Fruit fly (Drosophila melanogaster): ENCODE data around the gene Ogg1.

DNA sequence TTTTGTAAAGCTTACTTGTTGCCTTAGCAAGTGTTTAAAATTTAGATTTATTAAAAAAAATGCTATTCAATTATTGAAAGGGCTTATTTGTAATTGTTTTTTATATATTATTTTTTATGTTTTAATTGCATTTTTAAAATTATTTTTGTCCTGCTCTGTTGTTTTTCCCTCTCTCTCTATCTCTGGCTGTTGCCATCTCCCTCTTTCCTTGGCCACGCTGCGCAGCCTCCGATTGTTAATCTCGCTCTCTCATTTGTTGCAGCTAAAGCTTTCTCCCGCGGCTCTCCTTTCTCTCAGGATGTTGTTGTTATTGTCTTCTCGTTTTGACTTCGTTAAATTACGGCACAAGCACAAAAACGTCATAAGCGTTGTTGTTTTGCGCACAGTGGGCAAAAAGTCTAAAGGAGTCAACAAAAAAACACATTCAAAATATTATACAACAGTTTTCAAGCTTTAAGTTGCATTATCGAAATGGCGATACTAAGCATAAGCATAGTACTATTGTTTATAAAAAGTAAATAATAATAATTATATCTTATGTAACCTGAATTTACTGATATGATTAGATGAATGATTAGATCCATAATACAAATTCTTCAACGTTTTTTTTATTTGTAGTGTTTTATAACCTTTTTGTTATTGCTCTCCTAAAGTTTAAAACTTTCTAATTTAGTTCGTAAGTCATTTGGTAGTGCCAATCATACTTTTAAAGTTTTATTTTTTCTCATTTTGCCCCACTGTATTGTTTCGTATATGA, 4.1 kb downstream of the Ogg1 start:
- no peak for TF ChIP-seq cad (GFP tag; optimal IDR thresholded peaks at IDR 0.05)
- no peak for TF ChIP-seq br (optimal IDR thresholded peaks at IDR 0.05)
- TF ChIP-seq CG4617 (GFP tag; optimal IDR thresholded peaks at IDR 0.05; ENCODE audit: borderline replicate concordance): no peak
- TF ChIP-seq Drgx (GFP tag; IDR thresholded peaks at IDR 0.05): no peak
- no peak for TF ChIP-seq CG31224 (GFP tag; IDR thresholded peaks at IDR 0.05)
- TF ChIP-seq stc (GFP tag; IDR thresholded peaks at IDR 0.05): no peak
- no peak for TF ChIP-seq CG11247 (GFP tag; IDR thresholded peaks at IDR 0.05)
- no peak for TF ChIP-seq pan (optimal IDR thresholded peaks at IDR 0.05)
- TF ChIP-seq pan (GFP tag; optimal IDR thresholded peaks at IDR 0.05 in 1 of 2, IDR thresholded peaks at IDR 0.05 in 1 of 2): no peak
- TF ChIP-seq CG2875 (GFP tag; optimal IDR thresholded peaks at IDR 0.05): no peak
- no peak for TF ChIP-seq B-H1 (GFP tag; IDR thresholded peaks at IDR 0.05)
- no peak for TF ChIP-seq Spps (tag; optimal IDR thresholded peaks at IDR 0.05)
- no peak for TF ChIP-seq CG9215 (GFP tag; IDR thresholded peaks at IDR 0.05)
- TF ChIP-seq CG14860 (GFP tag; IDR thresholded peaks at IDR 0.05; ENCODE audit: partially characterized antibody): no peak
- no peak for TF ChIP-seq insv (GFP tag; optimal IDR thresholded peaks at IDR 0.05)
